Fruit fly (Drosophila melanogaster): ENCODE results near the gene CG17327.

DNA sequence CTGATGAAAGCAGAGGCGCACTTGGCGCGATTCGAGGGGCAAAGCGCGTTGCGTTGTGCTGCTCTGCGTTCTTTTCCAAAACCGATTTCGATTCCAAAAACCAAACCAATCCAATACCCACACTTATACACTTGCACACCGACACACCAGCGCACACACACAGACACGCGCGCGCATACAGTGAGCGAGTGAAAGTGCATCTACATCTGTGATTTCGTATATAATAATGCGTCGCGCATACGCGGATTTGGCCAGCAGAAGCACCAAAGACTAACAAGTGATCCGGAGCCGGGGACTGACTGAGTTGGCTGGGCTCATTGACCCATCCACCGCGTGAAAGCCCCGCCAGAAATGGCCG is 687 bp upstream of the CG17327 start:
- TF ChIP-seq toe (GFP tag; optimal IDR thresholded peaks at IDR 0.05) (no peak), pad (GFP tag; optimal IDR thresholded peaks at IDR 0.05) (no peak), CG11617 (GFP tag; optimal IDR thresholded peaks at IDR 0.05) (no peak), CG12768 (GFP tag; optimal IDR thresholded peaks at IDR 0.05) (no peak), CG7045 (GFP tag; optimal IDR thresholded peaks at IDR 0.05) (no peak), tj (GFP tag; optimal IDR thresholded peaks at IDR 0.05) (no peak), CG7101 (tag; optimal IDR thresholded peaks at IDR 0.05) (no peak), Mnt (GFP tag; optimal IDR thresholded peaks at IDR 0.05) (no peak), cnc (optimal IDR thresholded peaks at IDR 0.05) (no peak), Hr96 (GFP tag; optimal IDR thresholded peaks at IDR 0.05) (no peak), CG33017 (tag; optimal IDR thresholded peaks at IDR 0.05) (no peak), CG5204 (GFP tag; optimal IDR thresholded peaks at IDR 0.05) (no peak)
